Fruit fly (Drosophila melanogaster) whole organism, adult: ENCODE measurements around the gene Gycalpha99B.

Experiments
- CG1620 ChIP-seq: fragments of 200-800 bp; sonication (Bioruptor generic); optimal IDR thresholded peaks from 2 replicates; lab custom pipeline; 2016; ENCODE audit warnings: missing biosample characterization, missing genetic modification characterization
- CG7045 ChIP-seq: fragments of 200-800 bp; sonication (Bioruptor generic); optimal IDR thresholded peaks from 2 replicates; lab custom pipeline; 2017; ENCODE audit warnings: missing biosample characterization, mild to moderate bottlenecking, missing genetic modification characterization
- Mnt ChIP-seq: fragments of 200-800 bp; sonication (Bioruptor generic); optimal IDR thresholded peaks from 2 replicates; lab custom pipeline; 2016; ENCODE audit warnings: missing biosample characterization, mild to moderate bottlenecking, missing genetic modification characterization
- kay ChIP-seq: fragments of 200-800 bp; sonication (Bioruptor generic); peaks from one replicate; lab custom pipeline; 2016; ENCODE audit warnings: missing biosample characterization, missing genetic modification characterization, borderline replicate concordance

DNA sequence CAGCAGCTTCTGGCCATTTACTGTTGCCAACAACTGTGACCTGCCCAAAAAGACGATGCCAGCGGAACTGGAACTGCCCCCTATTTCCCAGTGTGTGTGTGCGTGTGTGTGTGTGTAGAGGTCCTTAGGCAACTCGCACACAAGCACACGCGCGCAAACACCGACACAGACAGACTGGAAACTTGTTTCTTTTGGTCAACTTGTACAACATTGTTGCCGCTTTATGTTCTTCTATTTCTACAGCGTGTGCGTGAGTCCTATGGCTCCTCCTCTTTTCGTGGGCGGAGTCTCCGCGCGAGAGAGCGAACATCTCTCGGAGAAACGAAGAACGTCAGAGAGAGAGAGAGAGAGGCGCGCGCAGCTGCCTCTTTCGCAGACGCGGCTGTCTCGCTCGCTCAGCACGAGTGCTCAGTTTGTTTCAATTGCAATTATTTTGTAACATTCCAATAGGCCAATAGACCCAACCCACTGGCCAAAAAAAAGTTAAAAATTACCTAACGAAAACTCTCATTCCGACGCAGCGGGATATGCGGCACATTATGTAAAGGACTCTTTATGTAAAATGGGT lies 8.7 kb downstream of the Gycalpha99B start:
- TF ChIP-seq CG7045, result no peak
- TF ChIP-seq CG1620 (GFP tag; lab: Kevin White, UChicago), result no peak
- TF ChIP-seq kay, result no peak
- TF ChIP-seq Mnt (GFP tag; lab: Kevin White, UChicago), result no peak
